Worm (Caenorhabditis elegans) whole organism, L1 larva: ENCODE data around the gene srn-1.

Source experiments
- C04F5.9 ChIP-seq: sonication (generic microtip); optimal IDR thresholded peaks from 2 replicates; lab custom pipeline; 2016; ENCODE audit warnings: missing genetic modification characterization, missing compliant biosample characterization
- C16A3.4 ChIP-seq: fragments of 150-350 bp; optimal IDR thresholded peaks from 2 replicates; lab custom pipeline; 2014; ENCODE audit warnings: missing biosample characterization, missing genetic modification characterization
- C34B4.2 ChIP-seq: sonication (generic microtip); optimal IDR thresholded peaks from 2 replicates; lab custom pipeline; 2017; ENCODE audit warnings: mild to moderate bottlenecking, missing genetic modification characterization, missing compliant biosample characterization
- F16B12.6 ChIP-seq: fragments of 150-350 bp; optimal IDR thresholded peaks from 2 replicates; lab custom pipeline; 2014; ENCODE audit warnings: missing biosample characterization, missing genetic modification characterization
- Y116A8C.19 ChIP-seq: sonication (generic microtip); optimal IDR thresholded peaks from 2 replicates; lab custom pipeline; 2016; ENCODE audit warnings: missing compliant biosample characterization, missing genetic modification characterization, borderline replicate concordance
- aha-1 ChIP-seq: fragments of 150-350 bp; optimal IDR thresholded peaks from 2 replicates; lab custom pipeline; 2014; ENCODE audit warnings: missing biosample characterization, missing genetic modification characterization
- alr-1 ChIP-seq: fragments of 200-800 bp; sonication (Bioruptor generic); optimal IDR thresholded peaks from 2 replicates; lab custom pipeline; 2018; ENCODE audit warnings: borderline replicate concordance, mild to moderate bottlenecking, missing genetic modification characterization, missing compliant biosample characterization
- aly-2 ChIP-seq: fragments of 150-350 bp; optimal IDR thresholded peaks from 2 replicates; lab custom pipeline; 2014; ENCODE audit warnings: missing biosample characterization, missing genetic modification characterization
- ama-1 ChIP-seq: fragments of 150-350 bp; optimal IDR thresholded peaks from 2 replicates; lab custom pipeline; 2014
- blmp-1 ChIP-seq: fragments of 150-350 bp; optimal IDR thresholded peaks from 2 replicates; lab custom pipeline; 2014; ENCODE audit warnings: missing biosample characterization, missing genetic modification characterization
- ceh-8 ChIP-seq: fragments of 200-800 bp; sonication (Bioruptor generic); optimal IDR thresholded peaks from 2 replicates; lab custom pipeline; 2018; ENCODE audit warnings: mild to moderate bottlenecking, missing genetic modification characterization, moderate library complexity, missing compliant biosample characterization
- ceh-82 ChIP-seq, 3 experiments: fragments of 150-350 bp in 1 of 3; sonication (generic microtip) in 2 of 3; optimal IDR thresholded peaks; 2 replicates each; lab custom pipeline; 2014 to 2017; ENCODE audit warnings: missing biosample characterization in 3 of 3, missing genetic modification characterization in 3 of 3
- ceh-88 ChIP-seq: fragments of 200-800 bp; sonication (Bioruptor generic); IDR thresholded peaks from 2 replicates; pipeline ENCODE4 v1.3.6; 2022; ENCODE audit warnings: missing genetic modification characterization, missing compliant biosample characterization
- dpl-1 ChIP-seq, 3 experiments: fragments of 150-350 bp in 2 of 3; sonication (generic microtip) in 1 of 3; optimal IDR thresholded peaks; 2 replicates each; lab custom pipeline; 2014 to 2017; ENCODE audit warnings: missing biosample characterization in 3 of 3, missing genetic modification characterization in 3 of 3, missing genetic modification reagents in 3 of 3
- dsc-1 ChIP-seq: sonication (generic microtip); optimal IDR thresholded peaks from 2 replicates; lab custom pipeline; 2016; ENCODE audit warnings: mild to moderate bottlenecking, missing genetic modification characterization, missing compliant biosample characterization
- egl-13 ChIP-seq: sonication (generic microtip); optimal IDR thresholded peaks from 2 replicates; lab custom pipeline; 2016; ENCODE audit warnings: missing genotype, missing genetic modification reagents, missing genetic modification characterization, missing compliant biosample characterization
- egl-27 ChIP-seq, 2 experiments: fragments of 150-350 bp in 1 of 2; sonication (generic microtip); optimal IDR thresholded peaks; 3 replicates each; lab custom pipeline; 2017 to 2018; ENCODE audit warnings: missing biosample characterization in 2 of 2, missing genetic modification characterization in 2 of 2, missing genetic modification reagents in 2 of 2
- elt-2 ChIP-seq: sonication (generic microtip); optimal IDR thresholded peaks from 2 replicates; lab custom pipeline; 2016; ENCODE audit warnings: missing genetic modification characterization, mild to moderate bottlenecking, inconsistent platforms, missing compliant biosample characterization, missing genetic modification reagents
- fkh-10 ChIP-seq: sonication (generic microtip); optimal IDR thresholded peaks from 2 replicates; lab custom pipeline; 2017; ENCODE audit warnings: missing biosample characterization, missing genetic modification reagents, missing genetic modification characterization
- fkh-4 ChIP-seq: sonication (generic microtip); optimal IDR thresholded peaks from 2 replicates; lab custom pipeline; 2016; ENCODE audit warnings: missing compliant biosample characterization, missing genetic modification characterization, borderline replicate concordance
- hlh-4 ChIP-seq: sonication (generic microtip); optimal IDR thresholded peaks from 2 replicates; lab custom pipeline; 2016; ENCODE audit warnings: mild to moderate bottlenecking, missing genetic modification characterization, missing compliant biosample characterization
- hpl-2 ChIP-seq: fragments of 150-350 bp; optimal IDR thresholded peaks from 2 replicates; lab custom pipeline; 2014; ENCODE audit warnings: missing biosample characterization, missing genetic modification reagents, missing genetic modification characterization
- irx-1 ChIP-seq: sonication (generic microtip); optimal IDR thresholded peaks from 2 replicates; lab custom pipeline; 2016; ENCODE audit warnings: missing genetic modification characterization, missing compliant biosample characterization
- lin-14 ChIP-seq: fragments of 200-800 bp; sonication (Bioruptor generic); optimal IDR thresholded peaks from 2 replicates; lab custom pipeline; 2018; ENCODE audit warnings: mild to moderate bottlenecking, missing genetic modification characterization, moderate library complexity, missing compliant biosample characterization
- lin-35 ChIP-seq, 2 experiments: fragments of 150-350 bp; optimal IDR thresholded peaks; 2 replicates each; lab custom pipeline; 2014; ENCODE audit warnings: missing biosample characterization in 2 of 2, missing genetic modification characterization in 2 of 2, missing genetic modification reagents in 2 of 2
- lsy-2 ChIP-seq, 2 experiments: fragments of 150-350 bp; optimal IDR thresholded peaks; 2 replicates each; lab custom pipeline; 2014; ENCODE audit warnings: missing biosample characterization in 2 of 2, missing genetic modification characterization in 2 of 2
- mef-2 ChIP-seq: fragments of 150-350 bp; optimal IDR thresholded peaks from 2 replicates; lab custom pipeline; 2014; ENCODE audit warnings: missing biosample characterization, missing genetic modification characterization
- mep-1 ChIP-seq: fragments of 150-350 bp; optimal IDR thresholded peaks from 2 replicates; lab custom pipeline; 2014; ENCODE audit warnings: missing biosample characterization, missing genetic modification characterization
- nhr-12 ChIP-seq: sonication (generic microtip); optimal IDR thresholded peaks from 2 replicates; lab custom pipeline; 2017; ENCODE audit warnings: missing biosample characterization, missing genetic modification characterization
- nhr-237 ChIP-seq: fragments of 150-350 bp; optimal IDR thresholded peaks from 2 replicates; lab custom pipeline; 2014; ENCODE audit warnings: missing biosample characterization, missing genetic modification characterization
- nhr-47 ChIP-seq: sonication (generic microtip); optimal IDR thresholded peaks from 2 replicates; lab custom pipeline; 2016; ENCODE audit warnings: mild to moderate bottlenecking, missing genetic modification characterization, moderate library complexity, missing compliant biosample characterization
- nhr-71 ChIP-seq: sonication (generic microtip); optimal IDR thresholded peaks from 2 replicates; lab custom pipeline; 2016; ENCODE audit warnings: mild to moderate bottlenecking, missing genetic modification characterization, moderate library complexity, missing compliant biosample characterization
- nhr-76 ChIP-seq: sonication (generic microtip); optimal IDR thresholded peaks from 2 replicates; lab custom pipeline; 2017; ENCODE audit warnings: missing biosample characterization, missing genetic modification characterization
- nhr-77 ChIP-seq: fragments of 150-350 bp; optimal IDR thresholded peaks from 2 replicates; lab custom pipeline; 2014; ENCODE audit warnings: missing biosample characterization, missing genetic modification characterization
- nhr-84 ChIP-seq: sonication (generic microtip); optimal IDR thresholded peaks from 2 replicates; lab custom pipeline; 2017; ENCODE audit warnings: missing biosample characterization, missing genetic modification characterization
- nhr-85 ChIP-seq: sonication (generic microtip); peaks from one replicate; lab custom pipeline; 2016; ENCODE audit warnings: missing genetic modification characterization, inconsistent platforms, missing compliant biosample characterization
- nhr-90 ChIP-seq: sonication (generic microtip); optimal IDR thresholded peaks from 2 replicates; lab custom pipeline; 2016; ENCODE audit warnings: mild to moderate bottlenecking, missing genetic modification characterization, missing compliant biosample characterization; ENCODE audit not compliant: poor library complexity
- pag-3 ChIP-seq: sonication (generic microtip); optimal IDR thresholded peaks from 2 replicates; lab custom pipeline; 2017; ENCODE audit warnings: missing genetic modification characterization, mild to moderate bottlenecking, missing compliant biosample characterization, antibody characterized with exemption, borderline replicate concordance; ENCODE audit not compliant: insufficient read depth
- pax-3 ChIP-seq: fragments of 200-800 bp; sonication (Bioruptor generic); optimal IDR thresholded peaks from 2 replicates; lab custom pipeline; 2018; ENCODE audit warnings: mild to moderate bottlenecking, missing genetic modification characterization, moderate library complexity, missing compliant biosample characterization
- rnt-1 ChIP-seq: sonication (generic microtip); optimal IDR thresholded peaks from 2 replicates; lab custom pipeline; 2016; ENCODE audit warnings: mild to moderate bottlenecking, missing genetic modification characterization, moderate library complexity, missing compliant biosample characterization
- snpc-4 ChIP-seq: fragments of 150-350 bp; optimal IDR thresholded peaks from 2 replicates; lab custom pipeline; 2014; ENCODE audit warnings: missing biosample characterization, missing genetic modification characterization
- sptf-1 ChIP-seq: fragments of 150-350 bp; optimal IDR thresholded peaks from 2 replicates; lab custom pipeline; 2014; ENCODE audit warnings: missing biosample characterization, missing genetic modification characterization
- sup-37 ChIP-seq: fragments of 200-800 bp; sonication (Bioruptor generic); optimal IDR thresholded peaks from 2 replicates; lab custom pipeline; 2018; ENCODE audit warnings: mild to moderate bottlenecking, missing genetic modification characterization, missing compliant biosample characterization
- swsn-7 ChIP-seq: sonication (generic microtip); optimal IDR thresholded peaks from 2 replicates; lab custom pipeline; 2016; ENCODE audit warnings: missing genetic modification characterization, missing compliant biosample characterization
- tbx-2 ChIP-seq: sonication (generic microtip); optimal IDR thresholded peaks from 2 replicates; lab custom pipeline; 2016; ENCODE audit warnings: missing genetic modification characterization, missing compliant biosample characterization
- unc-130 ChIP-seq: fragments of 150-350 bp; optimal IDR thresholded peaks from 2 replicates; lab custom pipeline; 2017; ENCODE audit warnings: missing biosample characterization, missing genetic modification characterization, inconsistent platforms
- unc-62 ChIP-seq: fragments of 150-350 bp; optimal IDR thresholded peaks from 2 replicates; lab custom pipeline; 2014; ENCODE audit warnings: missing biosample characterization, missing genetic modification reagents, missing genetic modification characterization
- unc-98 ChIP-seq: fragments of 200-800 bp; sonication (Bioruptor generic); IDR thresholded peaks from 2 replicates; pipeline ENCODE4 v1.3.6; 2022; ENCODE audit warnings: missing genetic modification characterization, missing compliant biosample characterization
- vab-15 ChIP-seq: sonication (generic microtip); optimal IDR thresholded peaks from 2 replicates; lab custom pipeline; 2017; ENCODE audit warnings: missing genotype, mild to moderate bottlenecking, missing genetic modification characterization, missing compliant biosample characterization
- xbp-1 ChIP-seq: sonication (generic microtip); optimal IDR thresholded peaks from 2 replicates; lab custom pipeline; 2016; ENCODE audit warnings: missing genetic modification characterization, missing compliant biosample characterization
- zag-1 ChIP-seq: fragments of 150-350 bp; optimal IDR thresholded peaks from 2 replicates; lab custom pipeline; 2014; ENCODE audit warnings: missing biosample characterization, missing genetic modification characterization

The srn-1 gene

ce11 chrV:6248714-6249113, 37.5 kb downstream of the srn-1 start (continued):
- TF ChIP-seq sptf-1 (tag; lab: Kevin White, UChicago) (no peak), swsn-7 (tag; lab: Kevin White, UChicago) (no peak), mef-2 (tag; lab: Kevin White, UChicago) (no peak), zag-1 (no peak), nhr-77 (tag; lab: Kevin White, UChicago) (no peak), C16A3.4 (tag; lab: Kevin White, UChicago) (no peak), hpl-2 (GFP tag; lab: Kevin White, UChicago) (no peak), hlh-4 (tag; lab: Kevin White, UChicago) (no peak), nhr-71 (peak; percentile 54), aly-2 (no peak), lin-35 (GFP tag; optimal IDR thresholded peaks at IDR 0.05; lab: Kevin White, UChicago) (peak in 1 of 2 experiments; percentile 44), lin-14 (GFP tag; lab: Kevin White, UChicago) (peak; percentile 48), alr-1 (tag; lab: Kevin White, UChicago) (no peak), unc-130 (tag; lab: Kevin White, UChicago) (peak; percentile 2), ceh-8 (no peak), elt-2 (peak; percentile 79), C34B4.2 (tag; lab: Kevin White, UChicago) (no peak), nhr-90 (tag; lab: Kevin White, UChicago) (peak; percentile 39), tbx-2 (no peak), nhr-85 (tag; lab: Kevin White, UChicago) (peak; percentile 78)
- TF ChIP-seq, all 84 proteins: peak for 15

- TF ChIP-seq mef-2 (tag; lab: Kevin White, UChicago): no peak
- TF ChIP-seq ceh-8: no peak
- no peak for TF ChIP-seq unc-62
- TF ChIP-seq mep-1 (tag; lab: Kevin White, UChicago): peak; percentile 36
- TF ChIP-seq sup-37 (GFP tag; lab: Kevin White, UChicago): no peak
- no peak for TF ChIP-seq pag-3 (tag; lab: Kevin White, UChicago)
- TF ChIP-seq dsc-1 (tag; lab: Kevin White, UChicago): no peak
- TF ChIP-seq vab-15: no peak
- TF ChIP-seq nhr-12 (tag; lab: Kevin White, UChicago): no peak
- no peak for TF ChIP-seq fkh-10 (GFP tag; lab: Kevin White, UChicago)
- peak; percentile 65 to 81 for TF ChIP-seq lsy-2 (tag; optimal IDR thresholded peaks at IDR 0.05; lab: Kevin White, UChicago)
- no peak for TF ChIP-seq F16B12.6 (tag; lab: Kevin White, UChicago)
- no peak for TF ChIP-seq egl-13
- no peak for TF ChIP-seq nhr-237 (tag; lab: Kevin White, UChicago)
- TF ChIP-seq ceh-82 (tag; optimal IDR thresholded peaks at IDR 0.05; lab: Kevin White, UChicago): no peak
- no peak for TF ChIP-seq ceh-88 (GFP tag; lab: Robert Waterston, UW)
- TF ChIP-seq zag-1: no peak
- peak; percentile 98 for TF ChIP-seq nhr-85 (tag; lab: Kevin White, UChicago)
- no peak for TF ChIP-seq nhr-77 (tag; lab: Kevin White, UChicago)
- TF ChIP-seq irx-1 (tag; lab: Kevin White, UChicago): no peak
- TF ChIP-seq elt-2: peak; percentile 74
- TF ChIP-seq dpl-1 (GFP tag; optimal IDR thresholded peaks at IDR 0.05; lab: Kevin White, UChicago): no peak
- peak; percentile 65 for TF ChIP-seq nhr-47 (tag; lab: Kevin White, UChicago)
- no peak for TF ChIP-seq snpc-4 (tag; lab: Kevin White, UChicago)
- TF ChIP-seq xbp-1: no peak
- peak; percentile 43 for TF ChIP-seq aha-1 (tag; lab: Kevin White, UChicago)
- TF ChIP-seq ama-1: no peak
- no peak for TF ChIP-seq pax-3 (tag; lab: Kevin White, UChicago)
- no peak for TF ChIP-seq C04F5.9
- TF ChIP-seq egl-27 (tag; optimal IDR thresholded peaks at IDR 0.05; lab: Kevin White, UChicago): peak in 1 of 2 experiments; percentile 61
- TF ChIP-seq nhr-84 (tag; lab: Kevin White, UChicago): no peak
- no peak for TF ChIP-seq Y116A8C.19
- TF ChIP-seq blmp-1 (tag; lab: Kevin White, UChicago): peak; percentile 65
- TF ChIP-seq rnt-1 (tag; lab: Kevin White, UChicago): no peak
- TF ChIP-seq nhr-76: no peak
- TF ChIP-seq unc-98 (GFP tag; lab: Robert Waterston, UW): no peak
- peak; percentile 64 for TF ChIP-seq unc-130 (tag; lab: Kevin White, UChicago)
- TF ChIP-seq lin-14 (GFP tag; lab: Kevin White, UChicago): peak; percentile 78
- TF ChIP-seq fkh-4 (tag; lab: Kevin White, UChicago): no peak
- no peak for TF ChIP-seq swsn-7 (tag; lab: Kevin White, UChicago)
Measured at ce11 chrV:6247397-6247796, 38.8 kb downstream of the srn-1 start.
